Worm (Caenorhabditis elegans) whole organism, L4/young adult: ENCODE results near the gene cwn-1.

Experiments
- W03F9.2 ChIP-seq: fragments of 150-350 bp; optimal IDR thresholded peaks from 2 replicates; lab custom pipeline; 2014; ENCODE audit warnings: missing biosample characterization, missing genetic modification characterization
- dao-5 ChIP-seq: sonication (generic microtip); optimal IDR thresholded peaks from 2 replicates; lab custom pipeline; 2016; ENCODE audit warnings: missing genotype, missing genetic modification characterization, moderate library complexity, missing compliant biosample characterization
- him-1 ChIP-seq: sonication (generic microtip); optimal IDR thresholded peaks from 2 replicates; lab custom pipeline; 2016; ENCODE audit warnings: missing genotype, missing genetic modification reagents, missing genetic modification characterization, missing compliant biosample characterization

- no peak for TF ChIP-seq W03F9.2 (tag; lab: Kevin White, UChicago)
- TF ChIP-seq dao-5 (tag; lab: Kevin White, UChicago), result no peak
- TF ChIP-seq him-1 (tag; lab: Kevin White, UChicago), result no peak
Observed at ce11 chrII:178146-178545, 44.7 kb upstream of the cwn-1 start.
